Worm (Caenorhabditis elegans) whole organism, L4 larva: ENCODE results near the gene T26C5.5.

Experiments used
- nhr-237 ChIP-seq: sonication (generic microtip); optimal IDR thresholded peaks from 2 replicates; lab custom pipeline; 2017; ENCODE audit warnings: missing biosample characterization, missing genetic modification characterization
- nhr-28 ChIP-seq: fragments of 150-350 bp; optimal IDR thresholded peaks from 2 replicates; lab custom pipeline; 2014; ENCODE audit warnings: missing biosample characterization, missing genetic modification characterization

ce11 chrII:9250422-9250821 is 3.9 kb upstream of the T26C5.5 start, which contains the start of gene T26C5.4:
- no peak for TF ChIP-seq nhr-237 (tag; lab: Kevin White, UChicago)
- TF ChIP-seq nhr-28 = no peak
